Fruit fly (Drosophila melanogaster) whole organism, embryonic: ENCODE results near the gene CG44836.
A peak's percentile ranks its signal among the peaks of the same experiment; 100 is the strongest.

Source experiments
- Adf1 ChIP-seq: fragments of 200-800 bp; sonication (Bioruptor generic); IDR thresholded peaks from 2 replicates; pipeline ENCODE4 v1.3.6; 2022; ENCODE audit warnings: missing biosample characterization, missing genetic modification characterization
- Antp ChIP-seq: fragments of 200-800 bp; sonication (Bioruptor generic); optimal IDR thresholded peaks from 3 replicates; lab custom pipeline; 2016; ENCODE audit warnings: missing biosample characterization, missing genetic modification characterization
- CG10147 ChIP-seq: fragments of 200-800 bp; sonication (Bioruptor generic); optimal IDR thresholded peaks from 2 replicates; lab custom pipeline; 2019; ENCODE audit warnings: missing biosample characterization, mild to moderate bottlenecking, missing genetic modification characterization, moderate library complexity
- CG1024 ChIP-seq: fragments of 200-800 bp; sonication (Bioruptor generic); IDR thresholded peaks from 2 replicates; pipeline ENCODE4 v1.3.6; 2022; ENCODE audit warnings: missing biosample characterization, missing genetic modification characterization
- CG10462 ChIP-seq: fragments of 200-800 bp; sonication (Bioruptor generic); optimal IDR thresholded peaks from 2 replicates; lab custom pipeline; 2016; ENCODE audit warnings: missing biosample characterization, missing genetic modification characterization
- CG10959 ChIP-seq: fragments of 200-800 bp; sonication (Bioruptor generic); IDR thresholded peaks from 2 replicates; pipeline ENCODE4 v1.3.6; 2022; ENCODE audit warnings: missing biosample characterization, missing genetic modification characterization
- CG11398 ChIP-seq: fragments of 200-800 bp; sonication (Bioruptor generic); optimal IDR thresholded peaks from 2 replicates; lab custom pipeline; 2016; ENCODE audit warnings: missing biosample characterization, missing genetic modification characterization
- CG12219 ChIP-seq: fragments of 200-800 bp; sonication (Bioruptor generic); optimal IDR thresholded peaks from 3 replicates; lab custom pipeline; 2018; ENCODE audit warnings: missing biosample characterization, mild to moderate bottlenecking, missing genetic modification characterization
- CG15011 ChIP-seq: fragments of 200-800 bp; sonication (Bioruptor generic); optimal IDR thresholded peaks from 3 replicates; lab custom pipeline; 2018; ENCODE audit warnings: missing biosample characterization, mild to moderate bottlenecking, missing genetic modification characterization
- CG1529 ChIP-seq: fragments of 200-800 bp; sonication (Bioruptor generic); optimal IDR thresholded peaks from 3 replicates; lab custom pipeline; 2018; ENCODE audit warnings: missing biosample characterization, missing genetic modification characterization
- CG17186 ChIP-seq: fragments of 200-800 bp; sonication (Bioruptor generic); optimal IDR thresholded peaks from 3 replicates; lab custom pipeline; 2017; ENCODE audit warnings: missing biosample characterization, missing genetic modification reagents, missing genetic modification characterization
- CG17361 ChIP-seq: fragments of 200-800 bp; sonication (Bioruptor generic); IDR thresholded peaks from 3 replicates; pipeline ENCODE4 v1.3.6; 2022; ENCODE audit warnings: missing biosample characterization, missing genetic modification characterization
- CG2199 ChIP-seq: fragments of 200-800 bp; sonication (Bioruptor generic); IDR thresholded peaks from 3 replicates; pipeline ENCODE4 v1.3.6; 2022; ENCODE audit warnings: missing biosample characterization, missing genetic modification characterization
- CG2202 ChIP-seq: fragments of 200-800 bp; sonication (Bioruptor generic); optimal IDR thresholded peaks from 2 replicates; lab custom pipeline; 2018; ENCODE audit warnings: missing biosample characterization, mild to moderate bottlenecking, missing genetic modification characterization
- CG3163 ChIP-seq: fragments of 200-800 bp; sonication (Bioruptor generic); optimal IDR thresholded peaks from 3 replicates; lab custom pipeline; 2016; ENCODE audit warnings: missing biosample characterization, missing genetic modification characterization
- CG3281 ChIP-seq: fragments of 200-800 bp; sonication (Bioruptor generic); optimal IDR thresholded peaks from 3 replicates; lab custom pipeline; 2017; ENCODE audit warnings: missing biosample characterization, mild to moderate bottlenecking, missing genetic modification characterization
- CG33557 ChIP-seq: fragments of 200-800 bp; sonication (Bioruptor generic); optimal IDR thresholded peaks from 2 replicates; lab custom pipeline; 2019; ENCODE audit warnings: missing biosample characterization, mild to moderate bottlenecking, missing genetic modification characterization, moderate library complexity
- CG4282 ChIP-seq: fragments of 200-800 bp; sonication (Bioruptor generic); optimal IDR thresholded peaks from 2 replicates; lab custom pipeline; 2016; ENCODE audit warnings: missing biosample characterization, missing genetic modification characterization
- CG4404 ChIP-seq: fragments of 200-800 bp; sonication (Bioruptor generic); IDR thresholded peaks from 2 replicates; pipeline ENCODE4 v1.3.6; 2022; ENCODE audit warnings: missing biosample characterization, missing genetic modification characterization
- CG5953 ChIP-seq: fragments of 200-800 bp; sonication (Bioruptor generic); IDR thresholded peaks from 2 replicates; pipeline ENCODE4 v1.3.6; 2022; ENCODE audit warnings: missing biosample characterization, missing genetic modification characterization
- CG7556 ChIP-seq: fragments of 200-800 bp; sonication (Bioruptor generic); optimal IDR thresholded peaks from 2 replicates; lab custom pipeline; 2017; ENCODE audit warnings: missing biosample characterization, mild to moderate bottlenecking, missing genetic modification characterization
- CG9609 ChIP-seq: fragments of 200-800 bp; sonication (Bioruptor generic); optimal IDR thresholded peaks from 3 replicates; lab custom pipeline; 2016; ENCODE audit warnings: missing biosample characterization, missing genetic modification characterization
- Chrac-16 ChIP-seq: fragments of 200-800 bp; sonication (Bioruptor generic); optimal IDR thresholded peaks from 3 replicates; lab custom pipeline; 2016; ENCODE audit warnings: missing biosample characterization, missing genetic modification characterization
- CrebB ChIP-seq: fragments of 200-800 bp; sonication (Bioruptor generic); optimal IDR thresholded peaks from 3 replicates; lab custom pipeline; 2018; ENCODE audit warnings: missing biosample characterization, mild to moderate bottlenecking, missing genetic modification characterization
- Dbx ChIP-seq: fragments of 200-800 bp; sonication (Bioruptor generic); IDR thresholded peaks from 3 replicates; pipeline ENCODE4 v1.3.6; 2022; ENCODE audit warnings: missing biosample characterization, missing genetic modification characterization
- Hmr ChIP-seq: fragments of 200-800 bp; sonication (Bioruptor generic); optimal IDR thresholded peaks from 3 replicates; lab custom pipeline; 2017; ENCODE audit warnings: mild to moderate bottlenecking, missing biosample characterization, missing genetic modification reagents, missing genetic modification characterization
- Hmx ChIP-seq: fragments of 200-800 bp; sonication (Bioruptor generic); optimal IDR thresholded peaks from 2 replicates; lab custom pipeline; 2016; ENCODE audit warnings: missing biosample characterization, missing genetic modification characterization
- Med ChIP-seq: fragments of 200-800 bp; sonication (Bioruptor generic); peaks from one replicate; lab custom pipeline; 2016; ENCODE audit warnings: missing biosample characterization, missing genetic modification characterization, mild to moderate bottlenecking, inconsistent platforms, moderate library complexity
- Meics ChIP-seq: fragments of 200-800 bp; sonication (Bioruptor generic); optimal IDR thresholded peaks from 2 replicates; lab custom pipeline; 2017; ENCODE audit warnings: missing biosample characterization, mild to moderate bottlenecking, missing genetic modification characterization
- NFAT ChIP-seq: fragments of 200-800 bp; sonication (Bioruptor generic); IDR thresholded peaks from 2 replicates; pipeline ENCODE4 v1.3.6; 2022; ENCODE audit warnings: missing biosample characterization, missing genetic modification characterization
- Nf-YA ChIP-seq: fragments of 200-800 bp; sonication (Bioruptor generic); IDR thresholded peaks from 2 replicates; pipeline ENCODE4 v1.3.6; 2022; ENCODE audit warnings: missing biosample characterization, missing genetic modification characterization
- NfI ChIP-seq: fragments of 200-800 bp; sonication (Bioruptor generic); optimal IDR thresholded peaks from 3 replicates; lab custom pipeline; 2018; ENCODE audit warnings: missing biosample characterization, mild to moderate bottlenecking, missing genetic modification characterization, moderate library complexity
- Taf1 ChIP-seq: fragments of 200-800 bp; sonication (Bioruptor generic); IDR thresholded peaks from 2 replicates; pipeline ENCODE4 v1.3.6; 2022; ENCODE audit warnings: missing biosample characterization, missing genetic modification characterization
- ato ChIP-seq: fragments of 200-800 bp; sonication (Bioruptor generic); IDR thresholded peaks from 2 replicates; pipeline ENCODE4 v1.3.6; 2022; ENCODE audit warnings: missing biosample characterization, missing genetic modification characterization; ENCODE audit not compliant: partially characterized antibody
- ci ChIP-seq: fragments of 200-800 bp; sonication (Bioruptor generic); IDR thresholded peaks from 3 replicates; pipeline ENCODE4 v1.3.6; 2022; ENCODE audit warnings: missing biosample characterization, missing genetic modification characterization
- dpn ChIP-seq, 2 experiments: fragments of 200-800 bp; sonication (Bioruptor generic); optimal IDR thresholded peaks; 3 replicates each; lab custom pipeline; 2016; ENCODE audit warnings: missing biosample characterization in 2 of 2, missing genetic modification characterization in 2 of 2
- emc ChIP-seq: fragments of 200-800 bp; sonication (Bioruptor generic); optimal IDR thresholded peaks from 2 replicates; lab custom pipeline; 2016; ENCODE audit warnings: missing biosample characterization, missing genetic modification characterization
- ems ChIP-seq: fragments of 200-800 bp; sonication (Bioruptor generic); optimal IDR thresholded peaks from 3 replicates; lab custom pipeline; 2016; ENCODE audit warnings: missing biosample characterization, missing genetic modification characterization
- fru ChIP-seq: fragments of >200 bp; optimal IDR thresholded peaks from 2 replicates; lab custom pipeline; 2017
- gcm2 ChIP-seq: fragments of 200-800 bp; sonication (Bioruptor generic); optimal IDR thresholded peaks from 2 replicates; lab custom pipeline; 2016; ENCODE audit warnings: missing biosample characterization, missing genetic modification characterization
- gsb-n ChIP-seq: fragments of 200-800 bp; sonication (Bioruptor generic); optimal IDR thresholded peaks from 3 replicates; lab custom pipeline; 2018; ENCODE audit warnings: missing biosample characterization, mild to moderate bottlenecking, missing genetic modification characterization
- ken ChIP-seq: fragments of 200-800 bp; sonication (Bioruptor generic); IDR thresholded peaks from 3 replicates; pipeline ENCODE4 v1.3.6; 2022; ENCODE audit warnings: missing biosample characterization, missing genetic modification characterization
- luna ChIP-seq: fragments of 200-800 bp; sonication (Bioruptor generic); optimal IDR thresholded peaks from 2 replicates; lab custom pipeline; 2016; ENCODE audit warnings: missing biosample characterization, missing genetic modification characterization
- onecut ChIP-seq: fragments of 200-800 bp; sonication (Bioruptor generic); IDR thresholded peaks from 2 replicates; pipeline ENCODE4 v1.3.6; 2022; ENCODE audit warnings: missing biosample characterization, missing genetic modification characterization
- peb ChIP-seq: fragments of 200-800 bp; sonication (Bioruptor generic); IDR thresholded peaks from 2 replicates; pipeline ENCODE4 v1.3.6; 2022; ENCODE audit warnings: missing biosample characterization, missing genetic modification characterization
- phol ChIP-seq: fragments of 200-800 bp; sonication (Bioruptor generic); optimal IDR thresholded peaks from 3 replicates; lab custom pipeline; 2018; ENCODE audit warnings: missing biosample characterization, mild to moderate bottlenecking, missing genetic modification characterization, moderate library complexity
- sens-2 ChIP-seq: fragments of 200-800 bp; sonication (Bioruptor generic); IDR thresholded peaks from 2 replicates; pipeline ENCODE4 v1.3.6; 2022; ENCODE audit warnings: missing biosample characterization, missing genetic modification characterization
- sr ChIP-seq: fragments of 200-800 bp; sonication (Bioruptor generic); IDR thresholded peaks from 3 replicates; pipeline ENCODE4 v1.3.6; 2022; ENCODE audit warnings: missing biosample characterization, missing genetic modification characterization
- toy ChIP-seq: fragments of 200-800 bp; sonication (Bioruptor generic); IDR thresholded peaks from 2 replicates; pipeline ENCODE4 v1.3.6; 2022; ENCODE audit warnings: missing biosample characterization, missing genetic modification characterization
- ttk ChIP-seq: fragments of 200-800 bp; sonication (Bioruptor generic); IDR thresholded peaks from 2 replicates; pipeline ENCODE4 v2.1.2; 2022; ENCODE audit warnings: missing biosample characterization, missing genetic modification characterization
- usp ChIP-seq: fragments of >200 bp; optimal IDR thresholded peaks from 2 replicates; lab custom pipeline; 2017; ENCODE audit warnings: missing biosample characterization, missing genetic modification characterization
- vnd ChIP-seq: fragments of 200-800 bp; sonication (Bioruptor generic); IDR thresholded peaks from 3 replicates; pipeline ENCODE4 v1.3.6; 2022; ENCODE audit warnings: missing biosample characterization, missing genetic modification characterization; ENCODE audit not compliant: partially characterized antibody

Gene CG44836

DNA sequence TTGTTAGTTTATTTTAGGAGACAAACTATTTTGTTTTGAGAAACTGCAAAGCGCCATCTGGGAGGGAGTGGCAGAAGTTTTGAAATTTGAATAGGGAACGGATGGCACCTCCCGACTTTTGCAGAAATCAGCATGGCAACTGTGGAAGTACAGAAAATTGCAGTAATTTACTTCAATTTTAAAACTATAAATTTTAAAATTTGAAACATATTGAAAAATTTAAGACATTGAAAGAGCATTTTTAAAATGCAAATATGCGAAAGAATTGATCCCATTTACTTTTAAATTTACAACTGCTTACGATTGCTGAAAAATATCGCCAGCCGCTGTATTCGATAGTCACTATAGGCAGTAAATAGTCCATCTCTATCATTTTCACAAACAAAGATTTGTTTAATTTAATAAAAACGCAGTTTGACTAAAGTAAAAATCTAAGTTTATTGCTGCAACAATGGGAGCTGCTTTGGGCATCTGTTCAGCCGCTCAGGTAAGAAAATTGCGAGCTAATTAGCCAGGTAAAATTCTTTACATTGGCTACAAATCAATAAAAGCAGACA is 12.4 kb upstream of the CG44836 start, which contains the start of gene Serinc (continued):
- peak; percentile 32 for TF ChIP-seq CG3281
- no peak for TF ChIP-seq CG10462 (GFP tag; lab: Kevin White, UChicago)
- no peak for TF ChIP-seq Nf-YA (GFP tag; lab: Robert Waterston, UW)
- TF ChIP-seq toy (GFP tag; lab: Robert Waterston, UW): no peak
- no peak for TF ChIP-seq Taf1 (GFP tag; lab: Robert Waterston, UW)
- TF ChIP-seq CG4404 (GFP tag; lab: Robert Waterston, UW): peak; percentile 11; the same call in 1 of the 2 replicates
- TF ChIP-seq CG17361: peak; percentile 65; the same call in 2 of the 3 replicates
- TF ChIP-seq Antp (GFP tag; lab: Kevin White, UChicago): peak; percentile 47
- TF ChIP-seq CG10959 (GFP tag; lab: Robert Waterston, UW): no peak
- TF ChIP-seq Hmr: peak; percentile 69
- peak; percentile 74 for TF ChIP-seq ci
- peak; percentile 66 for TF ChIP-seq CG17186 (GFP tag; lab: Kevin White, UChicago)
- TF ChIP-seq CG33557: peak; percentile 42
- no peak for TF ChIP-seq CG12219 (GFP tag; lab: Kevin White, UChicago)
- TF ChIP-seq CG2199 (GFP tag; lab: Robert Waterston, UW): no peak
- TF ChIP-seq dpn (GFP tag; optimal IDR thresholded peaks at IDR 0.05; lab: Kevin White, UChicago): peak; percentile 50 to 59
- no peak for TF ChIP-seq sr
- peak; percentile 38 for TF ChIP-seq CG11398 (GFP tag; lab: Kevin White, UChicago)
- no peak for TF ChIP-seq ken (GFP tag; lab: Robert Waterston, UW)
- peak; percentile 51 for TF ChIP-seq Chrac-16 (GFP tag; lab: Kevin White, UChicago)
- TF ChIP-seq CG9609 (GFP tag; lab: Kevin White, UChicago): peak; percentile 33
- TF ChIP-seq CrebB (tag; lab: Kevin White, UChicago): peak; percentile 61
- TF ChIP-seq Adf1 (GFP tag; lab: Robert Waterston, UW): no peak
- TF ChIP-seq CG4282: peak; percentile 27
- TF ChIP-seq CG5953 (GFP tag; lab: Robert Waterston, UW): no peak
- no peak for TF ChIP-seq NFAT (GFP tag; lab: Robert Waterston, UW)
- TF ChIP-seq CG2202 (tag; lab: Kevin White, UChicago): peak; percentile 30
- TF ChIP-seq CG1024 (GFP tag; lab: Robert Waterston, UW): no peak
- TF ChIP-seq CG1529 (GFP tag; lab: Kevin White, UChicago): peak; percentile 7
- TF ChIP-seq CG7556 (GFP tag; lab: Kevin White, UChicago): peak; percentile 21
- no peak for TF ChIP-seq gsb-n (tag; lab: Kevin White, UChicago)
- peak; percentile 76 for TF ChIP-seq onecut (GFP tag; lab: Robert Waterston, UW)
- peak; percentile 57 for TF ChIP-seq CG10147 (GFP tag; lab: Kevin White, UChicago)
- peak; percentile 97 for TF ChIP-seq ato (GFP tag; lab: Robert Waterston, UW)
- no peak for TF ChIP-seq usp
- peak; percentile 25 for TF ChIP-seq CG3163 (GFP tag; lab: Kevin White, UChicago)
- no peak for TF ChIP-seq gcm2 (GFP tag; lab: Kevin White, UChicago)
- peak; percentile 75 for TF ChIP-seq phol
- peak; percentile 22 for TF ChIP-seq emc (GFP tag; lab: Kevin White, UChicago)
- TF ChIP-seq CG15011 (GFP tag; lab: Kevin White, UChicago): no peak
- TF ChIP-seq Dbx (GFP tag; lab: Robert Waterston, UW): peak; percentile 76
- peak; percentile 54 for TF ChIP-seq NfI (GFP tag; lab: Kevin White, UChicago)
- no peak for TF ChIP-seq fru
- TF ChIP-seq Hmx (GFP tag; lab: Kevin White, UChicago): no peak
- peak; percentile 57 for TF ChIP-seq Meics (GFP tag; lab: Kevin White, UChicago)
- peak; percentile 97 for TF ChIP-seq vnd (GFP tag; lab: Robert Waterston, UW)
- peak; percentile 93 for TF ChIP-seq Med (GFP tag; lab: Kevin White, UChicago)
- TF ChIP-seq ttk: no peak
- TF ChIP-seq luna (GFP tag; lab: Kevin White, UChicago): peak; percentile 10
- no peak for TF ChIP-seq peb (GFP tag; lab: Robert Waterston, UW)
- no peak for TF ChIP-seq sens-2 (GFP tag; lab: Robert Waterston, UW)
- TF ChIP-seq ems: peak; percentile 42
